Worm (Caenorhabditis elegans): ENCODE results near the gene ift-81.

ift-81 gene

ce11 chrX:5323287-5323686 is 24.9 kb downstream of the ift-81 start, which contains the start of gene sto-2:
Gene sto-2, minus strand, starts transcription at chrX:5323387.
- no peak for TF ChIP-seq F37D6.2 (tag; optimal IDR thresholded peaks at IDR 0.05)
- TF ChIP-seq snpc-4 (tag; optimal IDR thresholded peaks at IDR 0.05) = no peak

ce11 chrX:5329236-5329635 is 30.9 kb downstream of the ift-81 start, which contains the start of gene C26B9.5:
Gene C26B9.5, plus strand, starts transcription at chrX:5329479.
- TF ChIP-seq dmd-6 (GFP tag; IDR thresholded peaks at IDR 0.05) (peak; percentile 48), daf-16 (GFP tag; optimal IDR thresholded peaks at IDR 0.05) (no peak), daf-16 (tag; optimal IDR thresholded peaks at IDR 0.05) (peak; percentile 40), ceh-62 (tag; optimal IDR thresholded peaks at IDR 0.05) (no peak), jun-1 (tag; optimal IDR thresholded peaks at IDR 0.05) (no peak), Y48G9A.11 (GFP tag; IDR thresholded peaks at IDR 0.05) (no peak), skn-1 (tag; optimal IDR thresholded peaks at IDR 0.05) (no peak), ctbp-1 (GFP tag; IDR thresholded peaks at IDR 0.05) (no peak), nhr-28 (tag; optimal IDR thresholded peaks at IDR 0.05) (peak; percentile 23), ZK546.5 (tag; optimal IDR thresholded peaks at IDR 0.05) (no peak), dve-1 (tag; optimal IDR thresholded peaks at IDR 0.05; ENCODE audit: insufficient read depth) (peak; percentile 48), pha-4 (GFP tag; IDR thresholded peaks at IDR 0.05) (no peak), pha-4 (tag; optimal IDR thresholded peaks at IDR 0.05) (no peak), pqm-1 (tag; optimal IDR thresholded peaks at IDR 0.05) (peak; percentile 63), arid-1 (GFP tag; conservative IDR thresholded peaks at IDR 0.05) (no peak)

ce11 chrX:5330765-5331164 is 32.4 kb downstream of the ift-81 start:
- TF ChIP-seq lir-3 (tag; optimal IDR thresholded peaks at IDR 0.05) = no peak
- no peak for TF ChIP-seq mes-2 (tag; optimal IDR thresholded peaks at IDR 0.05; ENCODE audit: poor library complexity, severe bottlenecking)
- TF ChIP-seq duxl-1 (tag; optimal IDR thresholded peaks at IDR 0.05; ENCODE audit: poor library complexity) = no peak
- TF ChIP-seq unc-62 (GFP tag; optimal IDR thresholded peaks at IDR 0.05 in 1 of 2) = peak in 1 of 2 experiments; percentile 67
- no peak for TF ChIP-seq unc-62 (tag; optimal IDR thresholded peaks at IDR 0.05)
- TF ChIP-seq spr-1 (tag; optimal IDR thresholded peaks at IDR 0.05) = no peak

ce11 chrX:5335368-5335767 is 37.0 kb downstream of the ift-81 start, which contains the start of gene C26B9.6:
Gene C26B9.6, minus strand, starts transcription at chrX:5335468.
- no peak for TF ChIP-seq pha-4 (GFP tag; IDR thresholded peaks at IDR 0.05)
- TF ChIP-seq pha-4 (tag; optimal IDR thresholded peaks at IDR 0.05) = no peak
- TF ChIP-seq zip-11 (GFP tag; IDR thresholded peaks at IDR 0.05) = no peak
- TF ChIP-seq nhr-48 (tag; optimal IDR thresholded peaks at IDR 0.05) = no peak
- TF ChIP-seq madf-5 (GFP tag; IDR thresholded peaks at IDR 0.05) = no peak
- TF ChIP-seq zag-1 (tag; optimal IDR thresholded peaks at IDR 0.05) = no peak
- TF ChIP-seq daf-12 (tag; optimal IDR thresholded peaks at IDR 0.05) = no peak
- TF ChIP-seq nhr-11 (tag; optimal IDR thresholded peaks at IDR 0.05) = no peak
- TF ChIP-seq aha-1 (tag) = no peak
- TF ChIP-seq T26A8.4 (GFP tag; IDR thresholded peaks at IDR 0.05) = no peak
- no peak for TF ChIP-seq unc-62 (GFP tag; optimal IDR thresholded peaks at IDR 0.05 in 1 of 2)
- no peak for TF ChIP-seq unc-62 (tag; optimal IDR thresholded peaks at IDR 0.05)
- TF ChIP-seq ceh-32 (tag; optimal IDR thresholded peaks at IDR 0.05; ENCODE audit: poor library complexity) = no peak
- no peak for TF ChIP-seq nhr-76 (tag; optimal IDR thresholded peaks at IDR 0.05)
- TF ChIP-seq daf-16 (GFP tag; optimal IDR thresholded peaks at IDR 0.05) = no peak
- no peak for TF ChIP-seq daf-16 (tag; optimal IDR thresholded peaks at IDR 0.05)
- TF ChIP-seq mdt-29 (GFP tag; IDR thresholded peaks at IDR 0.05) = no peak
- no peak for TF ChIP-seq Y5F2A.4 (GFP tag; optimal IDR thresholded peaks at IDR 0.05)
- TF ChIP-seq attf-4 (tag; optimal IDR thresholded peaks at IDR 0.05) = no peak
- no peak for TF ChIP-seq nhr-42 (GFP tag; IDR thresholded peaks at IDR 0.05)
- TF ChIP-seq hlh-11 (tag; optimal IDR thresholded peaks at IDR 0.05) = no peak

All from whole organism, L4 larva.